Worm (Caenorhabditis elegans): ENCODE data around the gene F58E6.8.

- no peak for TF ChIP-seq pha-4 (tag; optimal IDR thresholded peaks at IDR 0.05)
- no peak for TF ChIP-seq cebp-2 (GFP tag; IDR thresholded peaks at IDR 0.05)
- TF ChIP-seq bed-1 (GFP tag; IDR thresholded peaks at IDR 0.05): no peak
- TF ChIP-seq nfya-1 (tag; optimal IDR thresholded peaks at IDR 0.05; ENCODE audit: borderline replicate concordance, insufficient read depth): no peak
- TF ChIP-seq snpc-4 (GFP tag; optimal IDR thresholded peaks at IDR 0.05): no peak
- no peak for TF ChIP-seq snpc-4 (tag; optimal IDR thresholded peaks at IDR 0.05)
- no peak for TF ChIP-seq fkh-3 (tag; optimal IDR thresholded peaks at IDR 0.05)
- TF ChIP-seq lin-40 (tag; optimal IDR thresholded peaks at IDR 0.05): no peak
- TF ChIP-seq nfya-2 (GFP tag; IDR thresholded peaks at IDR 0.05): no peak
- no peak for TF ChIP-seq bed-2 (GFP tag; IDR thresholded peaks at IDR 0.05)
- no peak for TF ChIP-seq ztf-3 (GFP tag; optimal IDR thresholded peaks at IDR 0.05)
- no peak for TF ChIP-seq hmg-20 (GFP tag; IDR thresholded peaks at IDR 0.05)
- no peak for TF ChIP-seq lsy-27 (tag; optimal IDR thresholded peaks at IDR 0.05; ENCODE audit: borderline replicate concordance, insufficient read depth)
- no peak for TF ChIP-seq K12H6.12 (tag; optimal IDR thresholded peaks at IDR 0.05)
Measured at ce11 chrV:9779418-9779817, 23.8 kb upstream of the F58E6.8 start, which contains the start of gene F46B6.4.

All from whole organism, young adult.